Worm (Caenorhabditis elegans) whole organism, L3 larva: Measurements from ENCODE around the gene zmp-1.

Experiments
- R02D3.7 ChIP-seq: fragments of 150-350 bp; optimal IDR thresholded peaks from 2 replicates; lab custom pipeline; 2014; ENCODE audit warnings: missing biosample characterization, missing genetic modification characterization
- aly-2 ChIP-seq: fragments of 150-350 bp; optimal IDR thresholded peaks from 2 replicates; lab custom pipeline; 2014; ENCODE audit warnings: missing biosample characterization, missing genetic modification characterization
- ama-1 ChIP-seq: fragments of 150-350 bp; optimal IDR thresholded peaks from 2 replicates; lab custom pipeline; 2018
- ceh-16 ChIP-seq: sonication (generic microtip); optimal IDR thresholded peaks from 2 replicates; lab custom pipeline; 2017; ENCODE audit warnings: missing biosample characterization, missing genetic modification characterization
- ceh-28 ChIP-seq: fragments of 150-350 bp; optimal IDR thresholded peaks from 2 replicates; lab custom pipeline; 2014; ENCODE audit warnings: missing biosample characterization, missing genetic modification reagents, missing genetic modification characterization
- egl-27 ChIP-seq: sonication (generic microtip); optimal IDR thresholded peaks from 4 replicates; lab custom pipeline; 2017; ENCODE audit warnings: missing biosample characterization, missing genetic modification reagents, missing genetic modification characterization
- egl-5 ChIP-seq: fragments of 150-350 bp; optimal IDR thresholded peaks from 2 replicates; lab custom pipeline; 2017; ENCODE audit warnings: missing biosample characterization, missing genetic modification reagents, missing genetic modification characterization, inconsistent platforms
- elt-2 ChIP-seq: sonication (generic microtip); optimal IDR thresholded peaks from 2 replicates; lab custom pipeline; 2016; ENCODE audit warnings: missing genetic modification reagents, mild to moderate bottlenecking, missing genetic modification characterization, missing compliant biosample characterization
- fkh-2 ChIP-seq: fragments of 150-350 bp; optimal IDR thresholded peaks from 2 replicates; lab custom pipeline; 2014; ENCODE audit warnings: missing biosample characterization, missing genetic modification reagents, missing genetic modification characterization
- fos-1 ChIP-seq: fragments of 150-350 bp; optimal IDR thresholded peaks from 2 replicates; lab custom pipeline; 2014; ENCODE audit warnings: missing biosample characterization, missing genetic modification characterization
- jun-1 ChIP-seq: fragments of 150-350 bp; optimal IDR thresholded peaks from 2 replicates; lab custom pipeline; 2014; ENCODE audit warnings: missing biosample characterization, missing genetic modification reagents, missing genetic modification characterization
- lin-39 ChIP-seq: fragments of 150-350 bp; optimal IDR thresholded peaks from 2 replicates; lab custom pipeline; 2018; ENCODE audit warnings: missing biosample characterization, missing genetic modification reagents, missing genetic modification characterization
- lsy-12 ChIP-seq: sonication (generic microtip); optimal IDR thresholded peaks from 2 replicates; lab custom pipeline; 2016; ENCODE audit warnings: mild to moderate bottlenecking, missing genetic modification characterization, missing compliant biosample characterization
- mml-1 ChIP-seq: fragments of 150-350 bp; sonication (generic microtip); optimal IDR thresholded peaks from 3 replicates; lab custom pipeline; 2014; ENCODE audit warnings: missing biosample characterization, missing genetic modification characterization
- nfya-1 ChIP-seq: sonication (generic microtip); optimal IDR thresholded peaks from 2 replicates; lab custom pipeline; 2017; ENCODE audit warnings: missing genetic modification characterization, mild to moderate bottlenecking, missing compliant biosample characterization, antibody characterized with exemption, moderate library complexity; ENCODE audit not compliant: insufficient read depth
- nhr-11 ChIP-seq: fragments of 150-350 bp; optimal IDR thresholded peaks from 2 replicates; lab custom pipeline; 2014; ENCODE audit warnings: missing biosample characterization, missing genetic modification characterization
- nhr-12 ChIP-seq: fragments of 150-350 bp; optimal IDR thresholded peaks from 2 replicates; lab custom pipeline; 2014; ENCODE audit warnings: missing biosample characterization, missing genetic modification characterization
- nhr-23 ChIP-seq: fragments of 150-350 bp; optimal IDR thresholded peaks from 2 replicates; lab custom pipeline; 2014; ENCODE audit warnings: missing biosample characterization, missing genetic modification reagents, missing genetic modification characterization
- nhr-237 ChIP-seq: fragments of 150-350 bp; optimal IDR thresholded peaks from 2 replicates; lab custom pipeline; 2014; ENCODE audit warnings: missing biosample characterization, missing genetic modification characterization
- nhr-25 ChIP-seq: sonication (generic microtip); optimal IDR thresholded peaks from 2 replicates; lab custom pipeline; 2017; ENCODE audit warnings: missing biosample characterization, missing genetic modification characterization
- nhr-43 ChIP-seq: sonication (generic microtip); optimal IDR thresholded peaks from 2 replicates; lab custom pipeline; 2016; ENCODE audit warnings: mild to moderate bottlenecking, missing genetic modification characterization, missing compliant biosample characterization; ENCODE audit not compliant: poor library complexity, severe bottlenecking
- nhr-76 ChIP-seq: fragments of 150-350 bp; sonication (generic microtip); optimal IDR thresholded peaks from 5 replicates; lab custom pipeline; 2014; ENCODE audit warnings: missing biosample characterization, missing genetic modification characterization
- nhr-77 ChIP-seq: fragments of 150-350 bp; optimal IDR thresholded peaks from 2 replicates; lab custom pipeline; 2014; ENCODE audit warnings: missing biosample characterization, missing genetic modification characterization
- pha-4 ChIP-seq: fragments of 150-350 bp; optimal IDR thresholded peaks from 2 replicates; lab custom pipeline; 2014; ENCODE audit warnings: missing biosample characterization, missing genetic modification reagents, missing genetic modification characterization
- pqm-1 ChIP-seq: fragments of 150-350 bp; optimal IDR thresholded peaks from 2 replicates; lab custom pipeline; 2017; ENCODE audit warnings: missing biosample characterization, missing genetic modification characterization, inconsistent platforms
- skn-1 ChIP-seq: fragments of 150-350 bp; optimal IDR thresholded peaks from 2 replicates; lab custom pipeline; 2014; ENCODE audit warnings: missing biosample characterization, missing genetic modification characterization
- snpc-4 ChIP-seq: fragments of 150-350 bp; optimal IDR thresholded peaks from 2 replicates; lab custom pipeline; 2014; ENCODE audit warnings: missing biosample characterization, missing genetic modification characterization
- tbx-2 ChIP-seq: sonication (generic microtip); optimal IDR thresholded peaks from 2 replicates; lab custom pipeline; 2016; ENCODE audit warnings: mild to moderate bottlenecking, missing genetic modification characterization, missing compliant biosample characterization
- unc-62 ChIP-seq: fragments of 150-350 bp; sonication (generic microtip); optimal IDR thresholded peaks from 4 replicates; lab custom pipeline; 2014; ENCODE audit warnings: missing biosample characterization, missing genetic modification reagents, missing genetic modification characterization
- ztf-4 ChIP-seq: fragments of 150-350 bp; optimal IDR thresholded peaks from 2 replicates; lab custom pipeline; 2014; ENCODE audit warnings: missing biosample characterization, missing genetic modification characterization

zmp-1 gene

ce11 chrIII:5917365-5917958 lies 15.3 kb downstream of the zmp-1 start:
- TF ChIP-seq nhr-237: no peak
- peak; percentile 2 for TF ChIP-seq ama-1 (lab: Kevin White, UChicago)
- TF ChIP-seq nhr-43 (tag; lab: Kevin White, UChicago): peak; percentile 16
- TF ChIP-seq ceh-28 (tag; lab: Kevin White, UChicago): peak; percentile 37
- TF ChIP-seq pqm-1 (tag; lab: Kevin White, UChicago): peak; percentile 42
- TF ChIP-seq nhr-23 (tag; lab: Kevin White, UChicago): peak; percentile 20
- peak; percentile 40 for TF ChIP-seq lsy-12 (tag; lab: Kevin White, UChicago)
- TF ChIP-seq nhr-12 (tag; lab: Kevin White, UChicago): no peak
- TF ChIP-seq elt-2 (tag; lab: Kevin White, UChicago): peak; percentile 87
- TF ChIP-seq pha-4 (tag; lab: Kevin White, UChicago): peak; percentile 41
- peak; percentile 24 for TF ChIP-seq ztf-4 (tag; lab: Kevin White, UChicago)
- peak; percentile 17 for TF ChIP-seq nhr-25 (tag; lab: Kevin White, UChicago)
- TF ChIP-seq skn-1: peak; percentile 92
- TF ChIP-seq egl-5 (tag; lab: Kevin White, UChicago): no peak
- peak; percentile 18 for TF ChIP-seq fos-1 (tag; lab: Kevin White, UChicago)

ce11 chrIII:5915926-5916325 lies 16.8 kb downstream of the zmp-1 start:
- peak; percentile 87 for TF ChIP-seq elt-2 (tag; lab: Kevin White, UChicago)
- no peak for TF ChIP-seq lin-39 (tag; lab: Kevin White, UChicago)
- TF ChIP-seq nhr-43 (tag; lab: Kevin White, UChicago): no peak
- peak; percentile 4 for TF ChIP-seq skn-1
- TF ChIP-seq R02D3.7 (tag; lab: Kevin White, UChicago): no peak
- no peak for TF ChIP-seq fkh-2
- TF ChIP-seq pqm-1 (tag; lab: Kevin White, UChicago): peak; percentile 40
- TF ChIP-seq nhr-76 (tag; lab: Kevin White, UChicago): no peak
- peak; percentile 38 for TF ChIP-seq pha-4 (tag; lab: Kevin White, UChicago)
- no peak for TF ChIP-seq nhr-25 (tag; lab: Kevin White, UChicago)

ce11 chrIII:5914717-5915116 lies 18.0 kb downstream of the zmp-1 start:
- TF ChIP-seq pha-4 (tag; lab: Kevin White, UChicago): peak; percentile 12
- TF ChIP-seq pqm-1 (tag; lab: Kevin White, UChicago): peak; percentile 48
- TF ChIP-seq nfya-1 (tag; lab: Kevin White, UChicago): peak; percentile 72
- no peak for TF ChIP-seq jun-1 (tag; lab: Kevin White, UChicago)
- TF ChIP-seq elt-2 (tag; lab: Kevin White, UChicago): peak; percentile 77
- TF ChIP-seq nhr-43 (tag; lab: Kevin White, UChicago): no peak

- TF ChIP-seq ceh-16 (tag; lab: Kevin White, UChicago) (no peak), ceh-28 (tag; lab: Kevin White, UChicago) (peak; percentile 1), nhr-25 (tag; lab: Kevin White, UChicago) (no peak), mml-1 (tag; lab: Kevin White, UChicago) (no peak), ama-1 (lab: Kevin White, UChicago) (peak; percentile 27)
Observed at ce11 chrIII:5908408-5908807, 24.3 kb downstream of the zmp-1 start, which contains the start of gene C28H8.3. Gene C28H8.3 (plus strand): TSS chrIII:5908700.

ce11 chrIII:5906749-5907148 lies 26.0 kb downstream of the zmp-1 start, which contains the start of gene erd-2.2:
Gene erd-2.2 (plus strand): TSS chrIII:5907049.
- TF ChIP-seq nhr-43 (tag; lab: Kevin White, UChicago) (no peak), fos-1 (tag; lab: Kevin White, UChicago) (no peak), nhr-23 (tag; lab: Kevin White, UChicago) (no peak), tbx-2 (tag; lab: Kevin White, UChicago) (no peak), unc-62 (GFP tag; lab: Kevin White, UChicago) (no peak), lin-39 (tag; lab: Kevin White, UChicago) (no peak), elt-2 (tag; lab: Kevin White, UChicago) (no peak), nhr-11 (tag; lab: Kevin White, UChicago) (no peak), snpc-4 (no peak), aly-2 (tag; lab: Kevin White, UChicago) (no peak), nhr-77 (tag; lab: Kevin White, UChicago) (no peak), mml-1 (tag; lab: Kevin White, UChicago) (no peak), egl-27 (no peak)
